Fruit fly (Drosophila melanogaster) whole organism, embryonic: ENCODE measurements around the gene CG13369.

Source experiments
- Atf-2 ChIP-seq: fragments of 200-800 bp; sonication (Bioruptor generic); optimal IDR thresholded peaks from 2 replicates; lab custom pipeline; 2016; ENCODE audit warnings: missing biosample characterization, missing genetic modification characterization
- Atf6 ChIP-seq: fragments of 200-800 bp; sonication (Bioruptor generic); IDR thresholded peaks from 2 replicates; pipeline ENCODE4 v1.3.6; 2022; ENCODE audit warnings: missing biosample characterization, missing genetic modification characterization
- Bdp1 ChIP-seq: fragments of 200-800 bp; sonication (Bioruptor generic); optimal IDR thresholded peaks from 3 replicates; lab custom pipeline; 2016; ENCODE audit warnings: missing biosample characterization, missing genetic modification characterization
- CG10274 ChIP-seq: fragments of 200-800 bp; sonication (Bioruptor generic); optimal IDR thresholded peaks from 3 replicates; lab custom pipeline; 2017; ENCODE audit warnings: missing biosample characterization, mild to moderate bottlenecking, missing genetic modification characterization
- CG10543 ChIP-seq: fragments of 200-800 bp; sonication (Bioruptor generic); optimal IDR thresholded peaks from 3 replicates; lab custom pipeline; 2017; ENCODE audit warnings: missing biosample characterization, mild to moderate bottlenecking, missing genetic modification characterization, moderate library complexity
- CG11085 ChIP-seq: fragments of 200-800 bp; sonication (Bioruptor generic); IDR thresholded peaks from 2 replicates; pipeline ENCODE4 v1.3.6; 2022; ENCODE audit warnings: missing biosample characterization, missing genetic modification characterization
- CG14050 ChIP-seq: fragments of 200-800 bp; sonication (Bioruptor generic); IDR thresholded peaks from 3 replicates; pipeline ENCODE4 v1.3.6; 2022; ENCODE audit warnings: missing biosample characterization, missing genetic modification characterization
- CG14441 ChIP-seq: fragments of 200-800 bp; sonication (Bioruptor generic); IDR thresholded peaks from 2 replicates; pipeline ENCODE4 v1.3.6; 2022; ENCODE audit warnings: missing biosample characterization, missing genetic modification characterization
- CG14667 ChIP-seq: fragments of 200-800 bp; sonication (Bioruptor generic); IDR thresholded peaks from 2 replicates; pipeline ENCODE4 v1.3.6; 2022; ENCODE audit warnings: missing biosample characterization, missing genetic modification characterization
- CG15011 ChIP-seq: fragments of 200-800 bp; sonication (Bioruptor generic); optimal IDR thresholded peaks from 3 replicates; lab custom pipeline; 2018; ENCODE audit warnings: missing biosample characterization, mild to moderate bottlenecking, missing genetic modification characterization
- CG1603 ChIP-seq: fragments of 200-800 bp; sonication (Bioruptor generic); optimal IDR thresholded peaks from 2 replicates; lab custom pipeline; 2019; ENCODE audit warnings: missing biosample characterization, mild to moderate bottlenecking, missing genetic modification characterization, moderate library complexity
- CG1647 ChIP-seq: fragments of 200-800 bp; sonication (Bioruptor generic); optimal IDR thresholded peaks from 3 replicates; lab custom pipeline; 2016; ENCODE audit warnings: missing biosample characterization, missing genetic modification characterization
- CG18262 ChIP-seq: fragments of 200-800 bp; optimal IDR thresholded peaks from 3 replicates; lab custom pipeline; 2019; ENCODE audit warnings: missing biosample characterization, mild to moderate bottlenecking, missing genetic modification characterization, moderate library complexity
- CG1832 ChIP-seq: fragments of 200-800 bp; sonication (Bioruptor generic); optimal IDR thresholded peaks from 2 replicates; lab custom pipeline; 2017; ENCODE audit warnings: missing biosample characterization, mild to moderate bottlenecking, missing genetic modification characterization, inconsistent platforms
- CG30403 ChIP-seq: fragments of 200-800 bp; sonication (Bioruptor generic); optimal IDR thresholded peaks from 3 replicates; lab custom pipeline; 2016; ENCODE audit warnings: missing biosample characterization, missing genetic modification characterization
- CG31365 ChIP-seq: fragments of 200-800 bp; sonication (Bioruptor generic); optimal IDR thresholded peaks from 2 replicates; lab custom pipeline; 2018; ENCODE audit warnings: missing biosample characterization, mild to moderate bottlenecking, missing genetic modification characterization
- CG33557 ChIP-seq: fragments of 200-800 bp; sonication (Bioruptor generic); optimal IDR thresholded peaks from 2 replicates; lab custom pipeline; 2019; ENCODE audit warnings: missing biosample characterization, mild to moderate bottlenecking, missing genetic modification characterization, moderate library complexity
- CG34224 ChIP-seq: fragments of 200-800 bp; sonication (Bioruptor generic); IDR thresholded peaks from 3 replicates; pipeline ENCODE4 v1.3.6; 2022; ENCODE audit warnings: missing biosample characterization, missing genetic modification characterization; ENCODE audit not compliant: partially characterized antibody
- CG42726 ChIP-seq: fragments of 200-800 bp; sonication (Bioruptor generic); IDR thresholded peaks from 2 replicates; pipeline ENCODE4 v1.3.6; 2022; ENCODE audit warnings: missing biosample characterization, missing genetic modification characterization; ENCODE audit not compliant: partially characterized antibody
- CG4707 ChIP-seq: fragments of 200-800 bp; sonication (Bioruptor generic); optimal IDR thresholded peaks from 2 replicates; lab custom pipeline; 2018; ENCODE audit warnings: missing biosample characterization, mild to moderate bottlenecking, missing genetic modification characterization, moderate library complexity
- CG6272 ChIP-seq: fragments of 200-800 bp; sonication (Bioruptor generic); IDR thresholded peaks from 2 replicates; pipeline ENCODE4 v1.3.6; 2022; ENCODE audit warnings: missing biosample characterization, missing genetic modification characterization
- CG9215 ChIP-seq: fragments of 200-800 bp; sonication (Bioruptor generic); IDR thresholded peaks from 2 replicates; pipeline ENCODE4 v1.3.6; 2022; ENCODE audit warnings: missing biosample characterization, missing genetic modification characterization
- CHES-1-like ChIP-seq: fragments of 200-800 bp; sonication (Bioruptor generic); optimal IDR thresholded peaks from 2 replicates; lab custom pipeline; 2016; ENCODE audit warnings: missing biosample characterization, missing genetic modification characterization
- E2f1 ChIP-seq: fragments of 200-800 bp; sonication (Bioruptor generic); IDR thresholded peaks from 2 replicates; pipeline ENCODE4 v1.3.6; 2022; ENCODE audit warnings: missing biosample characterization, missing genetic modification characterization
- Ets97D ChIP-seq: fragments of 200-800 bp; sonication (Bioruptor generic); optimal IDR thresholded peaks from 3 replicates; lab custom pipeline; 2016; ENCODE audit warnings: missing biosample characterization, missing genetic modification characterization
- Fer1 ChIP-seq: fragments of 200-800 bp; sonication (Bioruptor generic); optimal IDR thresholded peaks from 2 replicates; lab custom pipeline; 2017; ENCODE audit warnings: missing biosample characterization, mild to moderate bottlenecking, missing genetic modification characterization
- Gsc ChIP-seq: fragments of 200-800 bp; sonication (Bioruptor generic); IDR thresholded peaks from 2 replicates; pipeline ENCODE4 v1.3.6; 2022; ENCODE audit warnings: missing biosample characterization, missing genetic modification characterization
- Lim3 ChIP-seq: fragments of 200-800 bp; sonication (Bioruptor generic); IDR thresholded peaks from 2 replicates; pipeline ENCODE4 v1.3.6; 2022; ENCODE audit warnings: missing biosample characterization, missing genetic modification characterization
- Mad ChIP-seq: fragments of 200-800 bp; sonication (Bioruptor generic); optimal IDR thresholded peaks from 2 replicates; lab custom pipeline; 2016; ENCODE audit warnings: missing biosample characterization, missing genetic modification characterization
- Mrtf ChIP-seq: fragments of 200-800 bp; sonication (Bioruptor generic); IDR thresholded peaks from 3 replicates; pipeline ENCODE4 v1.3.6; 2022; ENCODE audit warnings: missing biosample characterization, missing genetic modification characterization
- Myb ChIP-seq: fragments of 200-800 bp; sonication (Bioruptor generic); optimal IDR thresholded peaks from 2 replicates; lab custom pipeline; 2016; ENCODE audit warnings: missing biosample characterization, missing genetic modification characterization
- NC2α ChIP-seq: fragments of 200-800 bp; sonication (Bioruptor generic); optimal IDR thresholded peaks from 2 replicates; lab custom pipeline; 2016; ENCODE audit warnings: missing biosample characterization, missing genetic modification characterization
- Nf-YB ChIP-seq: fragments of 200-800 bp; sonication (Bioruptor generic); optimal IDR thresholded peaks from 3 replicates; lab custom pipeline; 2019; ENCODE audit warnings: missing biosample characterization, mild to moderate bottlenecking, missing genetic modification characterization, moderate library complexity
- Sox100B ChIP-seq: fragments of 200-800 bp; sonication (Bioruptor generic); optimal IDR thresholded peaks from 3 replicates; lab custom pipeline; 2018; ENCODE audit warnings: missing biosample characterization, mild to moderate bottlenecking, missing genetic modification characterization
- Taf1 ChIP-seq: fragments of 200-800 bp; sonication (Bioruptor generic); IDR thresholded peaks from 2 replicates; pipeline ENCODE4 v1.3.6; 2022; ENCODE audit warnings: missing biosample characterization, missing genetic modification characterization
- croc ChIP-seq: fragments of 200-800 bp; sonication (Bioruptor generic); conservative IDR thresholded peaks from 3 replicates; pipeline ENCODE4 v1.3.6; 2022; ENCODE audit warnings: missing biosample characterization, missing genetic modification characterization
- crp ChIP-seq, 2 experiments: fragments of 200-800 bp; sonication (Bioruptor generic); optimal IDR thresholded peaks; 2 replicates in 1 of 2; 3 replicates in 1 of 2; lab custom pipeline; 2017; ENCODE audit warnings: missing biosample characterization in 2 of 2, missing genetic modification characterization in 2 of 2, mild to moderate bottlenecking in 1 of 2, moderate library complexity in 1 of 2
- ham ChIP-seq: fragments of 200-800 bp; sonication (Bioruptor generic); IDR thresholded peaks from 2 replicates; pipeline ENCODE4 v1.3.6; 2022; ENCODE audit warnings: missing biosample characterization, missing genetic modification characterization
- insv ChIP-seq, 2 experiments: fragments of 200-800 bp; sonication (Bioruptor generic); optimal IDR thresholded peaks; 3 replicates each; lab custom pipeline; 2016 to 2018; ENCODE audit warnings: missing biosample characterization in 2 of 2, missing genetic modification characterization in 2 of 2
- jumu ChIP-seq: fragments of 200-800 bp; sonication (Bioruptor generic); optimal IDR thresholded peaks from 3 replicates; lab custom pipeline; 2016; ENCODE audit warnings: missing biosample characterization, missing genetic modification characterization
- maf-S ChIP-seq: fragments of 200-800 bp; sonication (Bioruptor generic); optimal IDR thresholded peaks from 2 replicates; lab custom pipeline; 2016; ENCODE audit warnings: missing biosample characterization, missing genetic modification characterization
- mirr ChIP-seq: fragments of 200-800 bp; sonication (Bioruptor generic); optimal IDR thresholded peaks from 3 replicates; lab custom pipeline; 2018; ENCODE audit warnings: missing biosample characterization, mild to moderate bottlenecking, missing genetic modification characterization
- nerfin-2 ChIP-seq: fragments of 200-800 bp; sonication (Bioruptor generic); IDR thresholded peaks from 2 replicates; pipeline ENCODE4 v1.3.6; 2022; ENCODE audit warnings: missing biosample characterization, missing genetic modification characterization; ENCODE audit not compliant: partially characterized antibody
- otp ChIP-seq: fragments of 200-800 bp; sonication (Bioruptor generic); IDR thresholded peaks from 3 replicates; pipeline ENCODE4, ENCODE4 v1.3.6; 2022; ENCODE audit warnings: missing biosample characterization, missing genetic modification characterization
- phol ChIP-seq: fragments of 200-800 bp; sonication (Bioruptor generic); optimal IDR thresholded peaks from 3 replicates; lab custom pipeline; 2018; ENCODE audit warnings: missing biosample characterization, mild to moderate bottlenecking, missing genetic modification characterization, moderate library complexity
- ranshi ChIP-seq: fragments of 200-800 bp; sonication (Bioruptor generic); IDR thresholded peaks from 2 replicates; pipeline ENCODE4 v1.3.6; 2022; ENCODE audit warnings: missing biosample characterization, missing genetic modification characterization
- sc ChIP-seq, 3 experiments: fragments of >200 bp in 2 of 3; fragments of 200-800 bp in 1 of 3; sonication (Bioruptor generic) in 1 of 3; optimal IDR thresholded peaks; 2 replicates in 2 of 3; 3 replicates in 1 of 3; lab custom pipeline; 2017; ENCODE audit warnings: mild to moderate bottlenecking in 1 of 3, missing biosample characterization in 1 of 3, missing genetic modification characterization in 1 of 3, missing genetic modification reagents in 1 of 3
- sd ChIP-seq: fragments of 200-800 bp; sonication (Bioruptor generic); optimal IDR thresholded peaks from 3 replicates; lab custom pipeline; 2018; ENCODE audit warnings: missing biosample characterization, mild to moderate bottlenecking, missing genetic modification characterization, moderate library complexity
- sim ChIP-seq: fragments of 200-800 bp; sonication (Bioruptor generic); IDR thresholded peaks from 2 replicates; pipeline ENCODE4 v1.3.6; 2022; ENCODE audit warnings: missing biosample characterization, missing genetic modification characterization
- unpg ChIP-seq: fragments of 200-800 bp; sonication (Bioruptor generic); optimal IDR thresholded peaks from 3 replicates; lab custom pipeline; 2018; ENCODE audit warnings: missing biosample characterization, mild to moderate bottlenecking, missing genetic modification characterization, moderate library complexity
- z ChIP-seq: fragments of 200-800 bp; sonication (Bioruptor generic); IDR thresholded peaks from 3 replicates; pipeline ENCODE4 v1.3.6; 2022; ENCODE audit warnings: missing biosample characterization, missing genetic modification characterization

Gene CG13369

DNA sequence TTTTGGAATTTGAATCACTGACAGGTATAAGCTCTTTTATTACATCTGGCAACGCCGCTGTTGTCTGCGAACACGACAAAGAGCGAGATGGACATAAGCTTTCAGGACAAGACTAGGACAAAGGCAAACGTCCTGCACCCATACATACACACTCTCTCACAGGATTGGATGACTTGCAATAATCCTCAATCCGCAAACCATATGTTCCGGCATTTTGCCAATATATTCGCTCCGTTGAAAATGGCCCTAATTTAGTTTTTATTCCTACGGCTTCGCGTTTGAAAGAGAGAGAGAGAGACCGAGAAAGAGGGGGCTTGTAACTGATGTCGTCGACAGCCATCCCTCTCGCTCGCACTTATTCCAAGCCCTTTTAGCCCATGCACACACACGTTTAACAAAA is 31.0 kb downstream of the CG13369 start (continued):
- TF ChIP-seq crp (GFP tag; optimal IDR thresholded peaks at IDR 0.05; lab: Kevin White, UChicago) (peak in 1 of 2 experiments; percentile 75), Ets97D (GFP tag; lab: Kevin White, UChicago) (no peak), Nf-YB (GFP tag; lab: Kevin White, UChicago) (peak; percentile 12), CG1832 (peak; percentile 78), CG1603 (tag; lab: Kevin White, UChicago) (peak; percentile 14), CG18262 (no peak), Bdp1 (GFP tag; lab: Kevin White, UChicago) (no peak), CG11085 (GFP tag; lab: Robert Waterston, UW) (no peak), CHES-1-like (GFP tag; lab: Kevin White, UChicago) (no peak), sc (optimal IDR thresholded peaks at IDR 0.05; lab: Kevin White, UChicago) (no peak), sc (GFP tag; optimal IDR thresholded peaks at IDR 0.05; lab: Kevin White, UChicago) (no peak), CG42726 (GFP tag; lab: Robert Waterston, UW) (no peak), CG9215 (peak; percentile 52), CG30403 (GFP tag; lab: Kevin White, UChicago) (no peak), CG4707 (no peak), Fer1 (GFP tag; lab: Kevin White, UChicago) (peak; percentile 17), CG14050 (no peak), CG6272 (GFP tag; lab: Robert Waterston, UW) (no peak)

DNA sequence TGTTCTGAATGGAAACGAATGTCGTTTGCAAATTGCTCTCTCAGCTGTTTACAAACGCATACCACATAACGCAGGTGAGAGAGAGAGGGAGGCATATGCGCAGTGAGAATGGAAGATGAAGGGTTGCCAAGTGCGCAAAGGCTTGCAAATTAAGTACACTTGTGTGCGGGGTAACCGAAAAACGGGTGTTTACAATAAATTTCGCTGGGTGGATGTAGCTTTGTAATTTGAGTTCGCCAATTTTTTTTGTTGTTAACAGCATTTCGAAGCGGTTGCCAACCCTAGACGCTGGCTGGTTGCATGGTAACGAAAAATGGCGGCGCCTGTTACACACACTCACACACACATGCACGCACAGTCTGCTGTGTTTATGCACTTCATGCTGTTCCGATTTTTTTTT is 31.7 kb downstream of the CG13369 start:
- TF ChIP-seq z (0 out of 3 replicates have a peak, but pooled peaks have one; percentile 53), E2f1 (GFP tag; lab: Robert Waterston, UW) (peak; percentile 96), phol (tag; lab: Kevin White, UChicago) (peak; percentile 96), Atf-2 (GFP tag; lab: Kevin White, UChicago) (peak; percentile 93), mirr (GFP tag; lab: Kevin White, UChicago) (peak; percentile 98), CG10543 (GFP tag; lab: Kevin White, UChicago) (peak; percentile 95), CG33557 (GFP tag; lab: Kevin White, UChicago) (peak; percentile 92), CG15011 (GFP tag; lab: Kevin White, UChicago) (no peak), CG1647 (GFP tag; lab: Kevin White, UChicago) (peak; percentile 92), ranshi (GFP tag; lab: Robert Waterston, UW) (peak; percentile 97), Taf1 (GFP tag; lab: Robert Waterston, UW) (peak; percentile 95), Mrtf (GFP tag; lab: Robert Waterston, UW) (peak; percentile 96), nerfin-2 (no peak), sim (GFP tag; lab: Robert Waterston, UW) (peak; percentile 93), Gsc (peak; percentile 71), jumu (GFP tag; lab: Kevin White, UChicago) (peak; percentile 93), CG34224 (no peak), sd (tag; lab: Kevin White, UChicago) (peak; percentile 85), CG14667 (GFP tag; lab: Robert Waterston, UW) (peak; percentile 93), Sox100B (GFP tag; lab: Kevin White, UChicago) (no peak), NC2α (peak; percentile 80), Atf6 (peak; percentile 94), CG14441 (GFP tag; lab: Robert Waterston, UW) (peak; percentile 97), ham (GFP tag; lab: Robert Waterston, UW) (peak; percentile 82), CG10274 (GFP tag; lab: Kevin White, UChicago) (peak; percentile 90), unpg (GFP tag; lab: Kevin White, UChicago) (peak; percentile 96), croc (peak; percentile 88), Mad (peak; percentile 91), insv (GFP tag; optimal IDR thresholded peaks at IDR 0.05; lab: Kevin White, UChicago) (peak; percentile 26 to 74), otp (GFP tag; lab: Robert Waterston, UW) (peak; percentile 98), maf-S (GFP tag; lab: Kevin White, UChicago) (peak; percentile 95), CG31365 (tag; lab: Kevin White, UChicago) (peak; percentile 87), Myb (GFP tag; lab: Kevin White, UChicago) (peak; percentile 74), Lim3 (GFP tag; lab: Robert Waterston, UW) (peak; percentile 80)
